Worm (Caenorhabditis elegans) whole organism, L1 larva: ENCODE results near the gene Y59H11AM.4.

Experiments used
- ceh-88 ChIP-seq: fragments of 200-800 bp; sonication (Bioruptor generic); IDR thresholded peaks from 2 replicates; pipeline ENCODE4 v1.3.6; 2022; ENCODE audit warnings: missing genetic modification characterization, missing compliant biosample characterization
- ces-1 ChIP-seq: fragments of 150-350 bp; optimal IDR thresholded peaks from 2 replicates; lab custom pipeline; 2014; ENCODE audit warnings: missing biosample characterization, missing genetic modification reagents, missing genetic modification characterization
- fos-1 ChIP-seq: fragments of 150-350 bp; optimal IDR thresholded peaks from 2 replicates; lab custom pipeline; 2014; ENCODE audit warnings: missing biosample characterization, missing genetic modification characterization
- irx-1 ChIP-seq: sonication (generic microtip); optimal IDR thresholded peaks from 2 replicates; lab custom pipeline; 2016; ENCODE audit warnings: missing genetic modification characterization, missing compliant biosample characterization
- lin-39 ChIP-seq: fragments of 150-350 bp; optimal IDR thresholded peaks from 2 replicates; lab custom pipeline; 2014; ENCODE audit warnings: missing biosample characterization, missing genetic modification reagents, missing genetic modification characterization
- nhr-76 ChIP-seq: sonication (generic microtip); optimal IDR thresholded peaks from 2 replicates; lab custom pipeline; 2017; ENCODE audit warnings: missing biosample characterization, missing genetic modification characterization
- tbx-2 ChIP-seq: sonication (generic microtip); optimal IDR thresholded peaks from 2 replicates; lab custom pipeline; 2016; ENCODE audit warnings: missing genetic modification characterization, missing compliant biosample characterization

- no peak for TF ChIP-seq lin-39 (tag; lab: Kevin White, UChicago)
- no peak for TF ChIP-seq irx-1 (tag; lab: Kevin White, UChicago)
- TF ChIP-seq tbx-2 (tag; lab: Kevin White, UChicago) = no peak
- no peak for TF ChIP-seq fos-1 (tag; lab: Kevin White, UChicago)
- no peak for TF ChIP-seq ceh-88
- no peak for TF ChIP-seq nhr-76 (tag; lab: Kevin White, UChicago)
- no peak for TF ChIP-seq ces-1 (GFP tag; lab: Kevin White, UChicago)
Measured at ce11 chrIV:8570253-8570652, at the start of gene Y59H11AM.4.
